Worm (Caenorhabditis elegans) whole organism, L2 larva: Measurements from ENCODE around the gene mom-2.

Source experiments
- crh-2 ChIP-seq: sonication (generic microtip); optimal IDR thresholded peaks from 2 replicates; lab custom pipeline; 2017; ENCODE audit warnings: missing biosample characterization, missing genetic modification characterization
- lin-13 ChIP-seq: fragments of 150-350 bp; optimal IDR thresholded peaks from 2 replicates; lab custom pipeline; 2014; ENCODE audit warnings: missing biosample characterization, missing genetic modification reagents, missing genetic modification characterization
- lin-39 ChIP-seq: fragments of 150-350 bp; optimal IDR thresholded peaks from 2 replicates; lab custom pipeline; 2014; ENCODE audit warnings: missing biosample characterization, missing genetic modification reagents, missing genetic modification characterization
- mdl-1 ChIP-seq, 2 experiments: fragments of 150-350 bp in 1 of 2; sonication (generic microtip) in 1 of 2; optimal IDR thresholded peaks; 2 replicates each; lab custom pipeline; 2017; ENCODE audit warnings: missing biosample characterization in 2 of 2, missing genetic modification characterization in 2 of 2
- nhr-11 ChIP-seq: fragments of 150-350 bp; optimal IDR thresholded peaks from 2 replicates; lab custom pipeline; 2014; ENCODE audit warnings: missing biosample characterization, missing genetic modification characterization
- nhr-6 ChIP-seq: fragments of 150-350 bp; optimal IDR thresholded peaks from 2 replicates; lab custom pipeline; 2014; ENCODE audit warnings: missing biosample characterization, missing genetic modification characterization
- nhr-77 ChIP-seq: fragments of 150-350 bp; optimal IDR thresholded peaks from 2 replicates; lab custom pipeline; 2014; ENCODE audit warnings: missing biosample characterization, missing genetic modification characterization
- sem-4 ChIP-seq: fragments of 150-350 bp; optimal IDR thresholded peaks from 2 replicates; lab custom pipeline; 2014; ENCODE audit warnings: missing biosample characterization, missing genetic modification reagents, missing genetic modification characterization
- snpc-4 ChIP-seq: fragments of 150-350 bp; optimal IDR thresholded peaks from 2 replicates; lab custom pipeline; 2014; ENCODE audit warnings: missing biosample characterization, missing genetic modification characterization
- ztf-11 ChIP-seq: sonication (generic microtip); optimal IDR thresholded peaks from 2 replicates; lab custom pipeline; 2017; ENCODE audit warnings: missing biosample characterization, missing genetic modification characterization
- ztf-4 ChIP-seq: fragments of 150-350 bp; optimal IDR thresholded peaks from 2 replicates; lab custom pipeline; 2014; ENCODE audit warnings: missing biosample characterization, missing genetic modification characterization

ce11 chrV:8358702-8359101 is 2.9 kb downstream of the mom-2 start:
- TF ChIP-seq crh-2 (tag; lab: Kevin White, UChicago) (no peak), nhr-77 (tag; lab: Kevin White, UChicago) (no peak), nhr-6 (tag; lab: Kevin White, UChicago) (no peak), ztf-4 (tag; lab: Kevin White, UChicago) (no peak), nhr-11 (tag; lab: Kevin White, UChicago) (no peak), lin-39 (no peak), snpc-4 (tag; lab: Kevin White, UChicago) (no peak), lin-13 (no peak), sem-4 (no peak), ztf-11 (tag; lab: Kevin White, UChicago) (no peak), mdl-1 (tag; optimal IDR thresholded peaks at IDR 0.05; lab: Kevin White, UChicago) (no peak)
